Fruit fly (Drosophila melanogaster) whole organism, embryonic: ENCODE measurements around the gene Rbp.

Experiments used
- Abd-B ChIP-seq: fragments of 200-800 bp; sonication (Bioruptor generic); optimal IDR thresholded peaks from 2 replicates; lab custom pipeline; 2018; ENCODE audit warnings: missing biosample characterization, mild to moderate bottlenecking, missing genetic modification characterization, moderate library complexity
- Bteb2 ChIP-seq: fragments of 200-800 bp; sonication (Bioruptor generic); optimal IDR thresholded peaks from 2 replicates; lab custom pipeline; 2016; ENCODE audit warnings: missing biosample characterization, missing genetic modification characterization
- C15 ChIP-seq: fragments of 200-800 bp; sonication (Bioruptor generic); IDR thresholded peaks from 3 replicates; pipeline ENCODE4 v1.3.6; 2022; ENCODE audit warnings: missing biosample characterization, missing genetic modification characterization
- CG11504 ChIP-seq: fragments of 200-800 bp; sonication (Bioruptor generic); optimal IDR thresholded peaks from 3 replicates; lab custom pipeline; 2019; ENCODE audit warnings: missing biosample characterization, mild to moderate bottlenecking, missing genetic modification characterization, moderate library complexity
- CG12219 ChIP-seq: fragments of 200-800 bp; sonication (Bioruptor generic); optimal IDR thresholded peaks from 3 replicates; lab custom pipeline; 2018; ENCODE audit warnings: missing biosample characterization, mild to moderate bottlenecking, missing genetic modification characterization
- CG12236 ChIP-seq: fragments of 200-800 bp; sonication (Bioruptor generic); optimal IDR thresholded peaks from 2 replicates; lab custom pipeline; 2016; ENCODE audit warnings: missing biosample characterization, missing genetic modification characterization
- CG12942 ChIP-seq: fragments of 200-800 bp; sonication (Bioruptor generic); optimal IDR thresholded peaks from 3 replicates; lab custom pipeline; 2016; ENCODE audit warnings: missing biosample characterization, missing genetic modification characterization
- CG13624 ChIP-seq: fragments of 200-800 bp; sonication (Bioruptor generic); optimal IDR thresholded peaks from 2 replicates; lab custom pipeline; 2016; ENCODE audit warnings: missing biosample characterization, missing genetic modification characterization
- CG14014 ChIP-seq: fragments of 200-800 bp; sonication (Bioruptor generic); IDR thresholded peaks from 2 replicates; pipeline ENCODE4 v1.3.6; 2022; ENCODE audit warnings: missing biosample characterization, missing genetic modification characterization
- CG1529 ChIP-seq: fragments of 200-800 bp; sonication (Bioruptor generic); optimal IDR thresholded peaks from 3 replicates; lab custom pipeline; 2018; ENCODE audit warnings: missing biosample characterization, missing genetic modification characterization
- CG1792 ChIP-seq: fragments of 200-800 bp; sonication (Bioruptor generic); optimal IDR thresholded peaks from 2 replicates; lab custom pipeline; 2016; ENCODE audit warnings: missing biosample characterization, missing genetic modification characterization
- CG18476 ChIP-seq: fragments of 200-800 bp; sonication (Bioruptor generic); optimal IDR thresholded peaks from 2 replicates; lab custom pipeline; 2016; ENCODE audit warnings: missing biosample characterization, mild to moderate bottlenecking, missing genetic modification characterization
- CG2120 ChIP-seq: fragments of 200-800 bp; sonication (Bioruptor generic); optimal IDR thresholded peaks from 3 replicates; lab custom pipeline; 2016; ENCODE audit warnings: missing biosample characterization, missing genetic modification characterization
- CG2129 ChIP-seq: fragments of 200-800 bp; sonication (Bioruptor generic); IDR thresholded peaks from 2 replicates; pipeline ENCODE4 v1.3.6; 2022; ENCODE audit warnings: missing biosample characterization, missing genetic modification characterization; ENCODE audit not compliant: partially characterized antibody
- CG2202 ChIP-seq: fragments of 200-800 bp; sonication (Bioruptor generic); optimal IDR thresholded peaks from 2 replicates; lab custom pipeline; 2018; ENCODE audit warnings: missing biosample characterization, mild to moderate bottlenecking, missing genetic modification characterization
- CG31224 ChIP-seq: fragments of 200-800 bp; sonication (Bioruptor generic); IDR thresholded peaks from 2 replicates; pipeline ENCODE4 v1.3.6; 2022; ENCODE audit warnings: missing biosample characterization, missing genetic modification characterization
- CG3726 ChIP-seq: fragments of 200-800 bp; sonication (Bioruptor generic); IDR thresholded peaks from 3 replicates; pipeline ENCODE4, ENCODE4 v1.3.6; 2022; ENCODE audit warnings: missing biosample characterization, missing genetic modification characterization
- CG4360 ChIP-seq: fragments of 200-800 bp; sonication (Bioruptor generic); IDR thresholded peaks from 2 replicates; pipeline ENCODE4 v1.3.6; 2022; ENCODE audit warnings: missing biosample characterization, missing genetic modification characterization
- CG6175 ChIP-seq: fragments of 200-800 bp; sonication (Bioruptor generic); IDR thresholded peaks from 3 replicates; pipeline ENCODE4 v1.3.6; 2022; ENCODE audit warnings: missing biosample characterization, missing genetic modification characterization
- CG8281 ChIP-seq: fragments of 200-800 bp; sonication (Bioruptor generic); optimal IDR thresholded peaks from 2 replicates; lab custom pipeline; 2018; ENCODE audit warnings: missing biosample characterization, mild to moderate bottlenecking, missing genetic modification characterization, moderate library complexity
- CG8290 ChIP-seq, 3 experiments: fragments of 200-800 bp; sonication (Bioruptor generic); optimal IDR thresholded peaks; 2 replicates each; lab custom pipeline; 2016 to 2019; ENCODE audit warnings: missing biosample characterization in 3 of 3, missing genetic modification characterization in 3 of 3, mild to moderate bottlenecking in 2 of 3, moderate library complexity in 1 of 3
- CG8765 ChIP-seq: fragments of 200-800 bp; sonication (Bioruptor generic); IDR thresholded peaks from 2 replicates; pipeline ENCODE4 v1.3.6; 2022; ENCODE audit warnings: missing biosample characterization, missing genetic modification characterization
- CG9437 ChIP-seq: fragments of 200-800 bp; sonication (Bioruptor generic); optimal IDR thresholded peaks from 2 replicates; lab custom pipeline; 2018; ENCODE audit warnings: missing biosample characterization, mild to moderate bottlenecking, missing genetic modification characterization
- Chrac-16 ChIP-seq: fragments of 200-800 bp; sonication (Bioruptor generic); optimal IDR thresholded peaks from 3 replicates; lab custom pipeline; 2016; ENCODE audit warnings: missing biosample characterization, missing genetic modification characterization
- H2.0 ChIP-seq: fragments of 200-800 bp; sonication (Bioruptor generic); IDR thresholded peaks from 2 replicates; pipeline ENCODE4 v1.3.6; 2022; ENCODE audit warnings: missing biosample characterization, missing genetic modification characterization
- Hmx ChIP-seq: fragments of 200-800 bp; sonication (Bioruptor generic); optimal IDR thresholded peaks from 2 replicates; lab custom pipeline; 2016; ENCODE audit warnings: missing biosample characterization, missing genetic modification characterization
- Hsf ChIP-seq: fragments of 200-800 bp; sonication (Bioruptor generic); optimal IDR thresholded peaks from 3 replicates; lab custom pipeline; 2016; ENCODE audit warnings: missing biosample characterization, missing genetic modification characterization
- NC2α ChIP-seq: fragments of 200-800 bp; sonication (Bioruptor generic); optimal IDR thresholded peaks from 2 replicates; lab custom pipeline; 2016; ENCODE audit warnings: missing biosample characterization, missing genetic modification characterization
- NC2β ChIP-seq: fragments of 200-800 bp; sonication (Bioruptor generic); optimal IDR thresholded peaks from 2 replicates; lab custom pipeline; 2016; ENCODE audit warnings: missing biosample characterization, missing genetic modification characterization
- Neu2 ChIP-seq: fragments of 200-800 bp; sonication (Bioruptor generic); optimal IDR thresholded peaks from 3 replicates; lab custom pipeline; 2016; ENCODE audit warnings: missing biosample characterization, missing genetic modification characterization, borderline replicate concordance
- Rfx ChIP-seq: fragments of 200-800 bp; sonication (Bioruptor generic); IDR thresholded peaks from 2 replicates; pipeline ENCODE4 v1.3.6; 2022; ENCODE audit warnings: missing biosample characterization, missing genetic modification characterization
- Side ChIP-seq: fragments of 200-800 bp; sonication (Bioruptor generic); optimal IDR thresholded peaks from 2 replicates; lab custom pipeline; 2016; ENCODE audit warnings: missing biosample characterization, missing genetic modification characterization
- Xrp1 ChIP-seq: fragments of 200-800 bp; sonication (Bioruptor generic); IDR thresholded peaks from 2 replicates; pipeline ENCODE4 v1.3.6; 2022; ENCODE audit warnings: missing biosample characterization, missing genetic modification characterization
- bab2 ChIP-seq: fragments of 200-800 bp; sonication (Bioruptor generic); optimal IDR thresholded peaks from 2 replicates; lab custom pipeline; 2016; ENCODE audit warnings: missing biosample characterization, missing genetic modification characterization
- dimm ChIP-seq: fragments of 200-800 bp; sonication (Bioruptor generic); IDR thresholded peaks from 2 replicates; pipeline ENCODE4 v1.3.6; 2022; ENCODE audit warnings: missing biosample characterization, missing genetic modification characterization
- esg ChIP-seq: fragments of 200-800 bp; sonication (Bioruptor generic); conservative IDR thresholded peaks from 2 replicates; pipeline ENCODE4 v1.3.6; 2022; ENCODE audit warnings: missing biosample characterization, missing genetic modification characterization
- jumu ChIP-seq: fragments of 200-800 bp; sonication (Bioruptor generic); optimal IDR thresholded peaks from 3 replicates; lab custom pipeline; 2016; ENCODE audit warnings: missing biosample characterization, missing genetic modification characterization
- kah ChIP-seq: fragments of 200-800 bp; sonication (Bioruptor generic); optimal IDR thresholded peaks from 2 replicates; lab custom pipeline; 2018; ENCODE audit warnings: missing biosample characterization, mild to moderate bottlenecking, missing genetic modification characterization
- klu ChIP-seq: fragments of 200-800 bp; sonication (Bioruptor generic); IDR thresholded peaks from 2 replicates; pipeline ENCODE4 v1.3.6; 2022; ENCODE audit warnings: missing biosample characterization, missing genetic modification characterization
- lab ChIP-seq: fragments of 200-800 bp; sonication (Bioruptor generic); optimal IDR thresholded peaks from 3 replicates; lab custom pipeline; 2017; ENCODE audit warnings: missing biosample characterization, missing genetic modification characterization, mild to moderate bottlenecking, moderate library complexity, missing genetic modification reagents
- otp ChIP-seq: fragments of 200-800 bp; sonication (Bioruptor generic); IDR thresholded peaks from 3 replicates; pipeline ENCODE4, ENCODE4 v1.3.6; 2022; ENCODE audit warnings: missing biosample characterization, missing genetic modification characterization
- p53 ChIP-seq: fragments of 200-800 bp; sonication (Bioruptor generic); optimal IDR thresholded peaks from 2 replicates; lab custom pipeline; 2016; ENCODE audit warnings: missing biosample characterization, missing genetic modification characterization
- pb ChIP-seq: fragments of 200-800 bp; sonication (Bioruptor generic); optimal IDR thresholded peaks from 3 replicates; lab custom pipeline; 2016; ENCODE audit warnings: missing biosample characterization, missing genetic modification characterization
- pfk ChIP-seq: fragments of 200-800 bp; sonication (Bioruptor generic); optimal IDR thresholded peaks from 2 replicates; lab custom pipeline; 2018; ENCODE audit warnings: missing biosample characterization, mild to moderate bottlenecking, missing genetic modification characterization, moderate library complexity
- rib ChIP-seq: fragments of 200-800 bp; sonication (Bioruptor generic); IDR thresholded peaks from 2 replicates; pipeline ENCODE4 v1.3.6; 2022; ENCODE audit warnings: missing biosample characterization, missing genetic modification characterization
- sc ChIP-seq, 3 experiments: fragments of >200 bp in 2 of 3; fragments of 200-800 bp in 1 of 3; sonication (Bioruptor generic) in 1 of 3; optimal IDR thresholded peaks; 2 replicates in 2 of 3; 3 replicates in 1 of 3; lab custom pipeline; 2017; ENCODE audit warnings: mild to moderate bottlenecking in 1 of 3, missing biosample characterization in 1 of 3, missing genetic modification characterization in 1 of 3, missing genetic modification reagents in 1 of 3
- sob ChIP-seq: fragments of 200-800 bp; sonication (Bioruptor generic); IDR thresholded peaks from 2 replicates; pipeline ENCODE4 v1.3.6; 2022; ENCODE audit warnings: missing biosample characterization, missing genetic modification characterization
- stc ChIP-seq: fragments of 200-800 bp; sonication (Bioruptor generic); IDR thresholded peaks from 2 replicates; pipeline ENCODE4 v1.3.6; 2022; ENCODE audit warnings: missing biosample characterization, missing genetic modification characterization
- ttk ChIP-seq: fragments of 200-800 bp; sonication (Bioruptor generic); IDR thresholded peaks from 2 replicates; pipeline ENCODE4 v2.1.2; 2022; ENCODE audit warnings: missing biosample characterization, missing genetic modification characterization
- usp ChIP-seq: fragments of >200 bp; optimal IDR thresholded peaks from 2 replicates; lab custom pipeline; 2017; ENCODE audit warnings: missing biosample characterization, missing genetic modification characterization
- vnd ChIP-seq: fragments of 200-800 bp; sonication (Bioruptor generic); IDR thresholded peaks from 3 replicates; pipeline ENCODE4 v1.3.6; 2022; ENCODE audit warnings: missing biosample characterization, missing genetic modification characterization; ENCODE audit not compliant: partially characterized antibody
- wdn ChIP-seq: fragments of 200-800 bp; sonication (Bioruptor generic); IDR thresholded peaks from 2 replicates; pipeline ENCODE4 v1.3.6; 2022; ENCODE audit warnings: missing biosample characterization, missing genetic modification characterization

The Rbp gene

dm6 chr3R:15346018-15346383 lies 28.4 kb upstream of the Rbp start, which contains the start of the genes Surf4 and CG31301 (continued):
- TF ChIP-seq Abd-B (GFP tag; lab: Kevin White, UChicago) = no peak
- TF ChIP-seq otp = no peak
- no peak for TF ChIP-seq CG12236 (GFP tag; lab: Kevin White, UChicago)
- no peak for TF ChIP-seq NC2α (GFP tag; lab: Kevin White, UChicago)
- no peak for TF ChIP-seq pb
- TF ChIP-seq sob (GFP tag; lab: Robert Waterston, UW) = no peak
- TF ChIP-seq H2.0 (GFP tag; lab: Robert Waterston, UW) = no peak
- no peak for TF ChIP-seq kah (GFP tag; lab: Kevin White, UChicago)
- TF ChIP-seq CG8765 (GFP tag; lab: Robert Waterston, UW) = no peak
- TF ChIP-seq sc (optimal IDR thresholded peaks at IDR 0.05; lab: Kevin White, UChicago) = no peak
- TF ChIP-seq sc (GFP tag; optimal IDR thresholded peaks at IDR 0.05; lab: Kevin White, UChicago) = no peak
- TF ChIP-seq CG1529 (GFP tag; lab: Kevin White, UChicago) = no peak
- TF ChIP-seq vnd = peak; percentile 57; the same call in 2 of the 3 replicates
- TF ChIP-seq CG18476 (GFP tag; lab: Kevin White, UChicago) = no peak
- TF ChIP-seq dimm = no peak
- TF ChIP-seq Hsf (GFP tag; lab: Kevin White, UChicago) = no peak
- no peak for TF ChIP-seq CG2129 (GFP tag; lab: Robert Waterston, UW)
- TF ChIP-seq CG12942 (GFP tag; lab: Kevin White, UChicago) = no peak
- no peak for TF ChIP-seq CG9437 (GFP tag; lab: Kevin White, UChicago)
- TF ChIP-seq CG1792 (GFP tag; lab: Kevin White, UChicago) = no peak
- no peak for TF ChIP-seq CG12219 (GFP tag; lab: Kevin White, UChicago)
- no peak for TF ChIP-seq Xrp1 (GFP tag; lab: Robert Waterston, UW)
- no peak for TF ChIP-seq ttk (GFP tag; lab: Robert Waterston, UW)
- no peak for TF ChIP-seq Hmx (GFP tag; lab: Kevin White, UChicago)
- no peak for TF ChIP-seq NC2β (GFP tag; lab: Kevin White, UChicago)
- TF ChIP-seq esg (GFP tag; lab: Robert Waterston, UW) = no peak
- no peak for TF ChIP-seq CG4360 (GFP tag; lab: Robert Waterston, UW)
- no peak for TF ChIP-seq C15
- no peak for TF ChIP-seq CG6175 (GFP tag; lab: Robert Waterston, UW)
- no peak for TF ChIP-seq CG11504 (tag; lab: Kevin White, UChicago)
- no peak for TF ChIP-seq wdn (GFP tag; lab: Robert Waterston, UW)
- TF ChIP-seq Side (GFP tag; lab: Kevin White, UChicago) = no peak
- TF ChIP-seq lab (GFP tag; lab: Kevin White, UChicago) = no peak
- TF ChIP-seq Neu2 = no peak
- TF ChIP-seq usp = no peak
- no peak for TF ChIP-seq bab2 (GFP tag; lab: Kevin White, UChicago)
- TF ChIP-seq rib (GFP tag; lab: Robert Waterston, UW) = no peak
- TF ChIP-seq klu (GFP tag; lab: Robert Waterston, UW) = no peak
- no peak for TF ChIP-seq stc
- no peak for TF ChIP-seq CG8290 (GFP tag; optimal IDR thresholded peaks at IDR 0.05; lab: Kevin White, UChicago)
- TF ChIP-seq CG8290 (tag; optimal IDR thresholded peaks at IDR 0.05; lab: Kevin White, UChicago) = peak in 1 of 2 experiments; percentile 56
- peak; percentile 33; the same call in 1 of the 2 replicates for TF ChIP-seq CG14014 (GFP tag; lab: Robert Waterston, UW)
- TF ChIP-seq jumu (GFP tag; lab: Kevin White, UChicago) = no peak
- TF ChIP-seq Rfx (GFP tag; lab: Robert Waterston, UW) = 0 out of 2 replicates have a peak, but pooled peaks have one; percentile 10
- TF ChIP-seq CG8281 (tag; lab: Kevin White, UChicago) = no peak
- no peak for TF ChIP-seq pfk (GFP tag; lab: Kevin White, UChicago)
- TF ChIP-seq p53 = no peak
- no peak for TF ChIP-seq CG2202 (tag; lab: Kevin White, UChicago)
- no peak for TF ChIP-seq CG3726
- TF ChIP-seq Chrac-16 = no peak
- peak; percentile 13 for TF ChIP-seq CG13624 (GFP tag; lab: Kevin White, UChicago)
- no peak for TF ChIP-seq CG2120
- TF ChIP-seq Bteb2 (GFP tag; lab: Kevin White, UChicago) = no peak
- no peak for TF ChIP-seq CG31224
